Fruit fly (Drosophila melanogaster) whole organism, prepupa: ENCODE results near the gene CstF64.

ENCODE experiments used
- CG10631 ChIP-seq: fragments of 200-800 bp; sonication (Bioruptor generic); optimal IDR thresholded peaks from 2 replicates; lab custom pipeline; 2016; ENCODE audit warnings: missing biosample characterization, missing genetic modification characterization
- CG10669 ChIP-seq: fragments of 200-800 bp; sonication (Bioruptor generic); optimal IDR thresholded peaks from 3 replicates; lab custom pipeline; 2018; ENCODE audit warnings: missing biosample characterization, mild to moderate bottlenecking, missing genetic modification characterization, moderate library complexity
- CG11294 ChIP-seq: fragments of 200-800 bp; sonication (Bioruptor generic); IDR thresholded peaks from 2 replicates; pipeline ENCODE4 v1.3.6; 2022; ENCODE audit warnings: missing biosample characterization, missing genetic modification characterization
- CG11762 ChIP-seq: fragments of 200-800 bp; sonication (Bioruptor generic); optimal IDR thresholded peaks from 3 replicates; lab custom pipeline; 2016; ENCODE audit warnings: missing biosample characterization, missing genetic modification characterization; ENCODE audit not compliant: insufficient read depth
- CG11902 ChIP-seq: fragments of 200-800 bp; sonication (Bioruptor generic); optimal IDR thresholded peaks from 3 replicates; lab custom pipeline; 2016; ENCODE audit warnings: missing biosample characterization, missing genetic modification characterization
- CG1621 ChIP-seq: fragments of 200-800 bp; sonication (Bioruptor generic); optimal IDR thresholded peaks from 3 replicates; lab custom pipeline; 2018; ENCODE audit warnings: missing biosample characterization, mild to moderate bottlenecking, missing genetic modification characterization
- CG31627 ChIP-seq: fragments of 200-800 bp; sonication (Bioruptor generic); optimal IDR thresholded peaks from 3 replicates; lab custom pipeline; 2016; ENCODE audit warnings: missing biosample characterization, missing genetic modification characterization
- CG32006 ChIP-seq: fragments of 200-800 bp; sonication (Bioruptor generic); optimal IDR thresholded peaks from 3 replicates; lab custom pipeline; 2017; ENCODE audit warnings: missing biosample characterization, mild to moderate bottlenecking, missing genetic modification characterization
- CG34406 ChIP-seq: fragments of 200-800 bp; sonication (Bioruptor generic); optimal IDR thresholded peaks from 3 replicates; lab custom pipeline; 2016; ENCODE audit warnings: missing biosample characterization, missing genetic modification characterization
- CG4318 ChIP-seq: fragments of 200-800 bp; sonication (Bioruptor generic); optimal IDR thresholded peaks from 3 replicates; lab custom pipeline; 2017; ENCODE audit warnings: missing biosample characterization, mild to moderate bottlenecking, missing genetic modification characterization
- CG6163 ChIP-seq: fragments of 200-800 bp; sonication (Bioruptor generic); IDR thresholded peaks from 3 replicates; pipeline ENCODE4 v1.3.6; 2022; ENCODE audit warnings: missing biosample characterization, missing genetic modification characterization
- CG6276 ChIP-seq: fragments of 200-800 bp; sonication (Bioruptor generic); optimal IDR thresholded peaks from 2 replicates; lab custom pipeline; 2017; ENCODE audit warnings: missing biosample characterization, mild to moderate bottlenecking, missing genetic modification characterization
- CG8119 ChIP-seq: fragments of 200-800 bp; sonication (Bioruptor generic); IDR thresholded peaks from 3 replicates; pipeline ENCODE4 v1.3.6; 2022; ENCODE audit warnings: missing biosample characterization, missing genetic modification characterization
- CG8632 ChIP-seq: fragments of 200-800 bp; sonication (Bioruptor generic); optimal IDR thresholded peaks from 3 replicates; lab custom pipeline; 2016; ENCODE audit warnings: missing biosample characterization, missing genetic modification characterization
- Ets21C ChIP-seq: fragments of 200-800 bp; sonication (Bioruptor generic); optimal IDR thresholded peaks from 3 replicates; lab custom pipeline; 2016; ENCODE audit warnings: missing biosample characterization, missing genetic modification characterization
- Ets96B ChIP-seq: fragments of 200-800 bp; optimal IDR thresholded peaks from 2 replicates; lab custom pipeline; 2019; ENCODE audit warnings: missing biosample characterization, mild to moderate bottlenecking, missing genetic modification characterization, moderate library complexity
- Gug ChIP-seq: fragments of 200-800 bp; sonication (Bioruptor generic); IDR thresholded peaks from 2 replicates; pipeline ENCODE4 v1.3.6; 2022; ENCODE audit warnings: missing biosample characterization, missing genetic modification characterization
- Hr4 ChIP-seq: fragments of 200-800 bp; sonication (Bioruptor generic); optimal IDR thresholded peaks from 3 replicates; lab custom pipeline; 2016; ENCODE audit warnings: missing biosample characterization, missing genetic modification characterization
- Met ChIP-seq: fragments of 200-800 bp; sonication (Bioruptor generic); optimal IDR thresholded peaks from 3 replicates; lab custom pipeline; 2016; ENCODE audit warnings: missing biosample characterization, missing genetic modification characterization
- OdsH ChIP-seq: fragments of 200-800 bp; sonication (Bioruptor generic); optimal IDR thresholded peaks from 3 replicates; lab custom pipeline; 2016; ENCODE audit warnings: missing biosample characterization, missing genetic modification characterization
- Smox ChIP-seq: fragments of 200-800 bp; sonication (Bioruptor generic); optimal IDR thresholded peaks from 3 replicates; lab custom pipeline; 2016; ENCODE audit warnings: missing biosample characterization, missing genetic modification characterization
- Sox102F ChIP-seq: fragments of 200-800 bp; sonication (Bioruptor generic); optimal IDR thresholded peaks from 2 replicates; lab custom pipeline; 2016; ENCODE audit warnings: missing biosample characterization, mild to moderate bottlenecking, missing genetic modification characterization
- achi ChIP-seq: fragments of 200-800 bp; sonication (Bioruptor generic); optimal IDR thresholded peaks from 3 replicates; lab custom pipeline; 2016; ENCODE audit warnings: missing biosample characterization, missing genetic modification characterization
- acj6 ChIP-seq: fragments of 200-800 bp; sonication (Bioruptor generic); optimal IDR thresholded peaks from 3 replicates; lab custom pipeline; 2016; ENCODE audit warnings: missing biosample characterization, missing genetic modification characterization
- dac ChIP-seq: fragments of 200-800 bp; sonication (Bioruptor generic); optimal IDR thresholded peaks from 2 replicates; lab custom pipeline; 2017; ENCODE audit warnings: missing biosample characterization, mild to moderate bottlenecking, missing genetic modification characterization
- dsx ChIP-seq: fragments of 200-800 bp; optimal IDR thresholded peaks from 3 replicates; lab custom pipeline; 2019; ENCODE audit warnings: missing biosample characterization, mild to moderate bottlenecking, missing genetic modification characterization, moderate library complexity; ENCODE audit not compliant: poor library complexity, severe bottlenecking
- eg ChIP-seq: fragments of 200-800 bp; sonication (Bioruptor generic); IDR thresholded peaks from 3 replicates; pipeline ENCODE4 v1.3.6; 2022; ENCODE audit warnings: missing biosample characterization, missing genetic modification characterization
- esn ChIP-seq: fragments of 200-800 bp; sonication (Bioruptor generic); optimal IDR thresholded peaks from 2 replicates; lab custom pipeline; 2016; ENCODE audit warnings: missing biosample characterization, mild to moderate bottlenecking, missing genetic modification characterization, moderate library complexity
- pdm3 ChIP-seq: fragments of 200-800 bp; sonication (Bioruptor generic); optimal IDR thresholded peaks from 3 replicates; lab custom pipeline; 2016; ENCODE audit warnings: missing biosample characterization, missing genetic modification characterization
- spab ChIP-seq: fragments of 200-800 bp; sonication (Bioruptor generic); optimal IDR thresholded peaks from 2 replicates; lab custom pipeline; 2017; ENCODE audit warnings: missing biosample characterization, mild to moderate bottlenecking, missing genetic modification characterization, missing genetic modification reagents
- ss ChIP-seq, 2 experiments: fragments of 200-800 bp; sonication (Bioruptor generic); optimal IDR thresholded peaks; 2 replicates in 1 of 2; 3 replicates in 1 of 2; lab custom pipeline; 2017 to 2018; ENCODE audit warnings: mild to moderate bottlenecking in 2 of 2, missing biosample characterization in 2 of 2, missing genetic modification characterization in 2 of 2, moderate library complexity in 1 of 2
- svp ChIP-seq: fragments of 200-800 bp; sonication (Bioruptor generic); peaks from one replicate; lab custom pipeline; 2016; ENCODE audit warnings: missing biosample characterization, missing genetic modification characterization
- topi ChIP-seq: fragments of 200-800 bp; sonication (Bioruptor generic); optimal IDR thresholded peaks from 3 replicates; lab custom pipeline; 2016; ENCODE audit warnings: missing biosample characterization, missing genetic modification characterization

The CstF64 gene

DNA sequence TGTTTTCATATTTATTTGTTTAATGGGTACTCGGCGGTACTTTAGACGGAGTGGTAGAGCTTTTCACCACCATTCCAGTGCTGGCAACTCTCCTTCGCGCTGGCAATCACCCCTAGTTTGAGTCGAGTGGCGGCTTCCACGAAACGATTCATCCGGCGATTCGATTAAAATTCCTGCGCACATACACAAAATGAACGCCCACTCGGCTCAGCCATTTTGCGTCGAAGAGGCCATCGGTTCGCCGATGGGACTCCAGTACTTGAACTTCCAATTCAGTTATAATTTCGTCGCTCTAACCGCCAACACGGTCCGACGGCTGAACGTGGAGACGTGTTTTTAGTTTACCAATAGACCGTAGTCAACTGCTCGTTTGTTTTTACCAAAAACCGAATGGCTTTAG is 20.9 kb downstream of the CstF64 start, which contains the start of the genes CG46318 and ChT:
Gene CG46318, plus strand, starts transcription at position 273 of the 400 bp plus-strand sequence.
Gene ChT, plus strand, starts transcription at position 273 of the 400 bp plus-strand sequence.
- TF ChIP-seq CG34406, result no peak
- no peak for TF ChIP-seq OdsH (GFP tag; lab: Kevin White, UChicago)
- TF ChIP-seq, all 60 proteins: peak for 0

DNA sequence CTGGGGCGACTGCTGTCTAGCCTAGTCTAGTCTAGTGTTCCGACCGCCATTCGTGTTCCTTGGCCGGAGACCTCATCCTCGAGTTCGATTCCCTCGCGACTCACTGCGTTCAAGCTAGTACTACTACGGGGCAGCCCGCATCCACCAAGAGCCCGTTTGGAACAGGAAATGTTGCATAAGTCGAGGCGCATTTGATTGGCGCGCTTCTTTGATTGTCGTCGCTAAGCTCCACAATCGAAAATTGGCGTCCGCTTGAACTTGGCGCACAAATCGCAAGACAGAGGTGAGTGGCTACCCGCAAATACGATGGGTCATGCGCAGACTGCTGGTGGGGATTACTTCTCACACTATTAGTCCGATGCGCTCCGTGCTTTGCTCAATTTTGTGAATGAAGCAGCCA is 21.6 kb downstream of the CstF64 start:
- TF ChIP-seq esn (GFP tag; lab: Kevin White, UChicago), result no peak
- no peak for TF ChIP-seq CG34406
- TF ChIP-seq Met (GFP tag; lab: Kevin White, UChicago), result no peak
- TF ChIP-seq CG11294 (GFP tag; lab: Robert Waterston, UW), result no peak

DNA sequence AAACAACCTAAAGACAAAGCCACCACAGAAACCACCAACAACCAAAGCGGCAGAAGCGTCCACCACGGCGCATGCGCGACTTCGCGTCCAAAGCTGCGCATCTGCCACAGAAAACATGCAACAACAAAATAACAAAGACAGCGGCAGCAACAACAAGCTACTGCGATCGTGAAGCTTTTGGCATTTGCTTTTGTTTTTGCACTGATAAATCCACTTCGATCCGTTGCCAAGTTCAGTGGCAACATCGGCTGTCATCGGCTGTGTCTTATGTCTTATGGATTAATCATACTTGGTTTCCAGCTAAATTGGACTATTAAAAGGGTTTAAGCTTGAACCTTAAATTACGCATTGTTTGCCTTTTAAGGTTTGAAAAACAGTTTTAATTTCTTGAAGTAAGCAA is 33.2 kb downstream of the CstF64 start, which contains the start of gene Muc91C:
Gene Muc91C, minus strand, starts transcription at position 101 of the 400 bp plus-strand sequence.
- TF ChIP-seq Hr4 (GFP tag; lab: Kevin White, UChicago) (no peak), achi (GFP tag; lab: Kevin White, UChicago) (no peak), Ets21C (GFP tag; lab: Kevin White, UChicago) (no peak), ss (GFP tag; optimal IDR thresholded peaks at IDR 0.05; lab: Kevin White, UChicago) (no peak), CG11902 (GFP tag; lab: Kevin White, UChicago) (no peak), dac (GFP tag; lab: Kevin White, UChicago) (no peak), CG11762 (GFP tag; lab: Kevin White, UChicago) (no peak), Ets96B (tag; lab: Kevin White, UChicago) (no peak), CG32006 (GFP tag; lab: Kevin White, UChicago) (no peak), CG10669 (GFP tag; lab: Kevin White, UChicago) (no peak), CG11294 (GFP tag; lab: Robert Waterston, UW) (no peak), eg (GFP tag; lab: Robert Waterston, UW) (no peak), CG6163 (no peak), Smox (GFP tag; lab: Kevin White, UChicago) (no peak), CG4318 (GFP tag; lab: Kevin White, UChicago) (no peak)

DNA sequence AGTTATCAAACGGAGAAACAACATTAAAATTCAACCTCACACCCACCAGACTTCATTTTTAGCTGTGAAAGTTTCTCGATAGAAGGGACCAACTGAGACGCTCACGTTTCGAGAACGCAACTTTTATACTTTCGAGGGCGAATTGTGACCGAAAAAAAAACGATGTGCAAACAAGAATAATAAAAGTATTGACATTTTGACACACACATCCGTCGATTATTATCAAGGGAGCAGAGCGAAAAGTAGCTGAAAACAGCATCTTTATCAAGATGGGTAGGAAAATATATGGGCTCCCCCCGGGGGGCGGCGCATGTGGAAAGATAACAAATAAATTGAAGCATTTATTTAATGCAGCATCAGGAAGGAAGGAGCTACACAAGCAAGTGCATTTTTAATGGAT is 34.2 kb downstream of the CstF64 start, which contains the start of gene CG14300:
Gene CG14300, minus strand, starts transcription at position 101 of the 400 bp plus-strand sequence.
- TF ChIP-seq CG34406 (no peak), CG8119 (GFP tag; lab: Robert Waterston, UW) (no peak), pdm3 (GFP tag; lab: Kevin White, UChicago) (no peak), Gug (GFP tag; lab: Robert Waterston, UW) (no peak), Sox102F (GFP tag; lab: Kevin White, UChicago) (no peak), svp (GFP tag; lab: Kevin White, UChicago) (no peak), topi (GFP tag; lab: Kevin White, UChicago) (no peak), spab (no peak), Hr4 (GFP tag; lab: Kevin White, UChicago) (no peak), CG6276 (GFP tag; lab: Kevin White, UChicago) (no peak), Smox (GFP tag; lab: Kevin White, UChicago) (no peak), OdsH (GFP tag; lab: Kevin White, UChicago) (no peak), acj6 (GFP tag; lab: Kevin White, UChicago) (no peak), CG10631 (GFP tag; lab: Kevin White, UChicago) (no peak), dsx (GFP tag; lab: Kevin White, UChicago) (no peak), CG8632 (no peak)

DNA sequence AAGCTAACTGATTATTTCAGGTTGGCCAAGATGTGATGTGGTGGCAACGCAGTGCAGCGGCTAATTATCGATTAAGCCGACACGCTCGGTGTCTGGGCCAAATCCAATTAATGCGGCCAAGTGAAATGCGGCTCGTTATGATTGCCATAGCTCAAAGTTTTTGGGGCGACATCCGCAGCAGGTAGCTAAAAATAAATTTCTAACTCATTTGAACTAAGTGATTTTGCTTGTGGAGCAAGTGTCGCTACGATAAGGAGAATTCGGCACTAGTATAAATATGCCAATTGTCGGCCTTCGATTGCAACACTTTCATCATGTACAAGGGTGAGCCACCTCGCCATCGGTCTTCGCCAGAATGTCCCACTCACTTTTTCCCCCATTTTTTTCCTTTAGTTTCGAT is 35.5 kb downstream of the CstF64 start, which contains the start of gene CG34282:
Gene CG34282, plus strand, starts transcription at position 301 of the 400 bp plus-strand sequence.
- TF ChIP-seq spab, result no peak
- TF ChIP-seq CG1621, result no peak
- no peak for TF ChIP-seq CG31627 (GFP tag; lab: Kevin White, UChicago)
- TF ChIP-seq CG10631 (GFP tag; lab: Kevin White, UChicago), result no peak
- TF ChIP-seq CG6276 (GFP tag; lab: Kevin White, UChicago), result no peak
